Worm (Caenorhabditis elegans) whole organism, young adult: ENCODE data around the gene rpt-3.

Experiments
- B0019.2 ChIP-seq: fragments of 200-800 bp; sonication (Bioruptor generic); conservative IDR thresholded peaks from 2 replicates; pipeline ENCODE4 v1.3.6; 2022; ENCODE audit warnings: missing genetic modification reagents, missing genetic modification characterization, missing compliant biosample characterization
- B0336.3 ChIP-seq: fragments of 200-800 bp; sonication (Bioruptor generic); IDR thresholded peaks from 2 replicates; pipeline ENCODE4 v1.3.6; 2022; ENCODE audit warnings: missing genetic modification characterization, missing compliant biosample characterization
- C17E4.6 ChIP-seq: fragments of 200-800 bp; sonication (Bioruptor generic); IDR thresholded peaks from 2 replicates; pipeline ENCODE4 v1.3.6; 2022; ENCODE audit warnings: missing genetic modification reagents, missing genetic modification characterization, missing compliant biosample characterization
- K11D2.4 ChIP-seq: fragments of 200-800 bp; sonication (Bioruptor generic); IDR thresholded peaks from 2 replicates; pipeline ENCODE4 v1.3.6; 2022; ENCODE audit warnings: missing genetic modification reagents, missing genetic modification characterization, missing compliant biosample characterization
- K12H6.12 ChIP-seq: fragments of 200-800 bp; sonication (Bioruptor generic); optimal IDR thresholded peaks from 2 replicates; lab custom pipeline; 2018; ENCODE audit warnings: mild to moderate bottlenecking, missing genetic modification characterization, missing compliant biosample characterization
- Y53G8AR.9 ChIP-seq: fragments of 200-800 bp; sonication (Bioruptor generic); conservative IDR thresholded peaks from 2 replicates; pipeline ENCODE4 v1.3.6; 2022; ENCODE audit warnings: missing genetic modification reagents, missing genetic modification characterization, missing compliant biosample characterization
- Y56A3A.18 ChIP-seq: fragments of 200-800 bp; sonication (Bioruptor generic); IDR thresholded peaks from 2 replicates; pipeline ENCODE4 v1.3.6; 2022; ENCODE audit warnings: missing genetic modification reagents, missing genetic modification characterization, missing compliant biosample characterization
- Y67H2A.10 ChIP-seq: fragments of 200-800 bp; sonication (Bioruptor generic); conservative IDR thresholded peaks from 2 replicates; pipeline ENCODE4 v1.3.6; 2022; ENCODE audit warnings: missing genetic modification reagents, missing genetic modification characterization, missing compliant biosample characterization
- ZK185.1 ChIP-seq: sonication (generic microtip); optimal IDR thresholded peaks from 2 replicates; lab custom pipeline; 2016; ENCODE audit warnings: mild to moderate bottlenecking, missing genetic modification characterization, missing compliant biosample characterization; ENCODE audit not compliant: poor library complexity, severe bottlenecking
- aptf-3 ChIP-seq: fragments of 200-800 bp; sonication (Bioruptor generic); IDR thresholded peaks from 2 replicates; pipeline ENCODE4 v1.3.6; 2022; ENCODE audit warnings: missing genetic modification characterization, missing compliant biosample characterization
- atf-7 ChIP-seq: sonication (generic microtip); optimal IDR thresholded peaks from 2 replicates; lab custom pipeline; 2017; ENCODE audit warnings: mild to moderate bottlenecking, missing genetic modification characterization, missing compliant biosample characterization
- athp-1 ChIP-seq: sonication (generic microtip); optimal IDR thresholded peaks from 2 replicates; lab custom pipeline; 2017; ENCODE audit warnings: mild to moderate bottlenecking, missing genetic modification characterization, missing compliant biosample characterization
- bed-2 ChIP-seq: fragments of 200-800 bp; sonication (Bioruptor generic); IDR thresholded peaks from 2 replicates; pipeline ENCODE4 v1.3.6; 2022; ENCODE audit warnings: missing genetic modification reagents, missing genetic modification characterization, missing compliant biosample characterization
- ccch-3 ChIP-seq: fragments of 200-800 bp; sonication (Bioruptor generic); optimal IDR thresholded peaks from 2 replicates; lab custom pipeline; 2018; ENCODE audit warnings: mild to moderate bottlenecking, missing genetic modification characterization, missing compliant biosample characterization
- cebp-2 ChIP-seq: fragments of 200-800 bp; sonication (Bioruptor generic); IDR thresholded peaks from 2 replicates; pipeline ENCODE4 v1.3.6; 2022; ENCODE audit warnings: missing genetic modification characterization, missing compliant biosample characterization
- chd-7 ChIP-seq: sonication (generic microtip); optimal IDR thresholded peaks from 2 replicates; lab custom pipeline; 2016; ENCODE audit warnings: mild to moderate bottlenecking, missing genetic modification characterization, moderate library complexity, missing compliant biosample characterization
- egl-18 ChIP-seq: fragments of 200-800 bp; sonication (Bioruptor generic); IDR thresholded peaks from 2 replicates; pipeline ENCODE4 v1.3.6; 2022; ENCODE audit warnings: missing genetic modification reagents, missing genetic modification characterization, missing compliant biosample characterization
- him-1 ChIP-seq: sonication (generic microtip); optimal IDR thresholded peaks from 2 replicates; lab custom pipeline; 2016; ENCODE audit warnings: missing genotype, missing genetic modification reagents, missing genetic modification characterization, missing compliant biosample characterization
- hlh-26 ChIP-seq: fragments of 200-800 bp; sonication (Bioruptor generic); conservative IDR thresholded peaks from 2 replicates; pipeline ENCODE4 v1.3.6; 2022; ENCODE audit warnings: missing genetic modification reagents, missing genetic modification characterization, missing compliant biosample characterization
- hrde-1 ChIP-seq: sonication (generic microtip); optimal IDR thresholded peaks from 2 replicates; lab custom pipeline; 2016; ENCODE audit warnings: missing genetic modification characterization, mild to moderate bottlenecking, missing compliant biosample characterization, moderate library complexity, missing genotype, missing genetic modification reagents, borderline replicate concordance
- lag-1 ChIP-seq: fragments of 200-800 bp; sonication (Bioruptor generic); IDR thresholded peaks from 2 replicates; pipeline ENCODE4 v1.3.6; 2022; ENCODE audit warnings: missing genetic modification reagents, missing genetic modification characterization, missing compliant biosample characterization
- lin-26 ChIP-seq: fragments of 200-800 bp; sonication (Bioruptor generic); IDR thresholded peaks from 2 replicates; pipeline ENCODE4 v1.3.6; 2022; ENCODE audit warnings: missing genetic modification reagents, missing genetic modification characterization, missing compliant biosample characterization
- lin-35 ChIP-seq, 3 experiments: fragments of 150-350 bp in 2 of 3; sonication (generic microtip) in 1 of 3; optimal IDR thresholded peaks; 2 replicates each; lab custom pipeline; 2014 to 2018; ENCODE audit warnings: missing biosample characterization in 3 of 3, missing genetic modification characterization in 3 of 3, missing genetic modification reagents in 3 of 3
- lin-54 ChIP-seq: fragments of 200-800 bp; sonication (Bioruptor generic); optimal IDR thresholded peaks from 2 replicates; lab custom pipeline; 2018; ENCODE audit warnings: mild to moderate bottlenecking, missing genetic modification characterization, missing compliant biosample characterization
- lsl-1 ChIP-seq: fragments of 200-800 bp; sonication (Bioruptor generic); optimal IDR thresholded peaks from 2 replicates; lab custom pipeline; 2018; ENCODE audit warnings: mild to moderate bottlenecking, missing genetic modification characterization, moderate library complexity, missing compliant biosample characterization
- lsy-27 ChIP-seq: sonication (generic microtip); optimal IDR thresholded peaks from 2 replicates; lab custom pipeline; 2017; ENCODE audit warnings: missing genetic modification characterization, mild to moderate bottlenecking, missing compliant biosample characterization, antibody characterized with exemption, missing genotype, borderline replicate concordance; ENCODE audit not compliant: insufficient read depth
- madf-3 ChIP-seq: fragments of 200-800 bp; sonication (Bioruptor generic); IDR thresholded peaks from 2 replicates; pipeline ENCODE4 v1.3.6; 2022; ENCODE audit warnings: missing genetic modification reagents, missing genetic modification characterization, missing compliant biosample characterization
- madf-8 ChIP-seq: fragments of 200-800 bp; sonication (Bioruptor generic); conservative IDR thresholded peaks from 2 replicates; pipeline ENCODE4 v1.3.6; 2022; ENCODE audit warnings: missing genetic modification reagents, missing genetic modification characterization, missing compliant biosample characterization
- mes-4 ChIP-seq: sonication (generic microtip); optimal IDR thresholded peaks from 2 replicates; lab custom pipeline; 2016; ENCODE audit warnings: missing genotype, missing genetic modification characterization, missing compliant biosample characterization
- nhr-27 ChIP-seq: fragments of 200-800 bp; sonication (Bioruptor generic); optimal IDR thresholded peaks from 2 replicates; lab custom pipeline; 2018; ENCODE audit warnings: mild to moderate bottlenecking, missing genetic modification characterization, moderate library complexity, missing compliant biosample characterization
- pha-4 ChIP-seq: fragments of 150-350 bp; sonication (generic microtip); optimal IDR thresholded peaks from 2 replicates; lab custom pipeline; 2014; ENCODE audit warnings: missing biosample characterization, missing genetic modification reagents, missing genetic modification characterization
- rcor-1 ChIP-seq: fragments of 200-800 bp; sonication (Bioruptor generic); IDR thresholded peaks from 2 replicates; pipeline ENCODE4 v1.3.6; 2022; ENCODE audit warnings: missing genetic modification reagents, missing genetic modification characterization, missing compliant biosample characterization
- repo-1 ChIP-seq: sonication (generic microtip); optimal IDR thresholded peaks from 2 replicates; lab custom pipeline; 2017; ENCODE audit warnings: mild to moderate bottlenecking, missing genetic modification characterization, missing compliant biosample characterization
- snpc-3.4 ChIP-seq: sonication (generic microtip); optimal IDR thresholded peaks from 2 replicates; lab custom pipeline; 2017; ENCODE audit warnings: missing genetic modification characterization, mild to moderate bottlenecking, missing compliant biosample characterization, antibody characterized with exemption, moderate library complexity, missing genotype, missing genetic modification reagents
- snpc-4 ChIP-seq, 5 experiments: fragments of 150-350 bp in 1 of 5; sonication (generic microtip) in 4 of 5; optimal IDR thresholded peaks; 2 replicates each; lab custom pipeline; 2014 to 2018; ENCODE audit warnings: missing genetic modification characterization in 5 of 5, missing biosample characterization in 3 of 5, antibody characterized with exemption in 2 of 5, mild to moderate bottlenecking in 2 of 5, missing compliant biosample characterization in 2 of 5, missing genotype in 2 of 5, moderate library complexity in 2 of 5, missing genetic modification reagents in 1 of 5
- somi-1 ChIP-seq: fragments of 200-800 bp; sonication (Bioruptor generic); optimal IDR thresholded peaks from 2 replicates; lab custom pipeline; 2018; ENCODE audit warnings: mild to moderate bottlenecking, missing genetic modification characterization, missing compliant biosample characterization
- sptf-2 ChIP-seq: fragments of 200-800 bp; sonication (Bioruptor generic); optimal IDR thresholded peaks from 2 replicates; lab custom pipeline; 2018; ENCODE audit warnings: mild to moderate bottlenecking, missing genetic modification characterization, missing compliant biosample characterization
- tbp1 ChIP-seq: fragments of 200-800 bp; sonication (Bioruptor generic); optimal IDR thresholded peaks from 2 replicates; lab custom pipeline; 2018; ENCODE audit warnings: mild to moderate bottlenecking, missing genetic modification characterization, missing compliant biosample characterization
- unc-130 ChIP-seq: sonication (generic microtip); optimal IDR thresholded peaks from 2 replicates; lab custom pipeline; 2016; ENCODE audit warnings: missing genetic modification reagents, missing genetic modification characterization, missing compliant biosample characterization
- xnd-1 ChIP-seq: sonication (generic microtip); optimal IDR thresholded peaks from 2 replicates; lab custom pipeline; 2016; ENCODE audit warnings: missing genotype, missing genetic modification reagents, missing genetic modification characterization, missing compliant biosample characterization
- zim-3 ChIP-seq: sonication (generic microtip); optimal IDR thresholded peaks from 2 replicates; lab custom pipeline; 2017; ENCODE audit warnings: mild to moderate bottlenecking, missing genetic modification characterization, moderate library complexity, missing compliant biosample characterization
- ztf-25 ChIP-seq: fragments of 200-800 bp; sonication (Bioruptor generic); IDR thresholded peaks from 2 replicates; pipeline ENCODE4 v1.3.6; 2022; ENCODE audit warnings: missing genetic modification reagents, missing genetic modification characterization, missing compliant biosample characterization
- ztf-26 ChIP-seq: sonication (generic microtip); optimal IDR thresholded peaks from 2 replicates; lab custom pipeline; 2017; ENCODE audit warnings: missing genetic modification characterization, missing compliant biosample characterization

rpt-3 gene

DNA sequence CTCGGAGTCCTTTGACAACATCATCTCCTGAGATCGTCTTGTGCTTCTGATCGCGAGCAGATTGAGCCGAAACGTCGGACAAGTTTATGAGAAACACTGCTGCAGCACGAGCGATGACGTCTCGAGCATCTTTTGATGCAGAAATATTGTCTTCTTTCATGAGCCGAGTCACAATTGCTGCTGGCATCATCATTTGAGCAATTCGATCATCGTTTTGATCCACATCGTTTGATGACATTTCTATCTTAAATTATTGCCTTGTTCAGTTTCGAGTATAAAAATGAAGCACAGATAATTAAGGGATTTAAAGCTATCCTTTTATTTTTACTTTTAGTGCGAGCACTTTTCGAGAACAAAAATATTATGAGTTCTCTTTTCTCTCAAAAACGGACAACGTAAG, 27.0 kb upstream of the rpt-3 start, which contains the start of gene T26A5.8 (continued):
- TF ChIP-seq tbp1 (GFP tag; lab: Kevin White, UChicago) (peak; percentile 23), xnd-1 (tag; lab: Kevin White, UChicago) (no peak), lin-26 (0 out of 2 replicates have a peak, but pooled peaks have one; percentile 56), snpc-3.4 (tag; lab: Kevin White, UChicago) (peak; percentile 73), ZK185.1 (tag; lab: Kevin White, UChicago) (peak; percentile 1), pha-4 (tag; lab: Kevin White, UChicago) (no peak), zim-3 (peak; percentile 50), hrde-1 (tag; lab: Kevin White, UChicago) (peak; percentile 82), Y56A3A.18 (peak; percentile 36; the same call in 1 of the 2 replicates), mes-4 (tag; lab: Kevin White, UChicago) (no peak), egl-18 (GFP tag; lab: Robert Waterston, UW) (0 out of 2 replicates have a peak, but pooled peaks have one; percentile 42), repo-1 (tag; lab: Kevin White, UChicago) (peak; percentile 44), ccch-3 (no peak), nhr-27 (no peak), sptf-2 (GFP tag; lab: Kevin White, UChicago) (no peak), madf-3 (peak; percentile 74; the same call in 1 of the 2 replicates), lin-54 (GFP tag; lab: Kevin White, UChicago) (peak; percentile 63), B0019.2 (GFP tag; lab: Robert Waterston, UW) (no peak), hlh-26 (GFP tag; lab: Robert Waterston, UW) (no peak), atf-7 (tag; lab: Kevin White, UChicago) (peak; percentile 33), ztf-26 (tag; lab: Kevin White, UChicago) (peak; percentile 13)
- TF ChIP-seq, all 124 proteins: peak for 43

DNA sequence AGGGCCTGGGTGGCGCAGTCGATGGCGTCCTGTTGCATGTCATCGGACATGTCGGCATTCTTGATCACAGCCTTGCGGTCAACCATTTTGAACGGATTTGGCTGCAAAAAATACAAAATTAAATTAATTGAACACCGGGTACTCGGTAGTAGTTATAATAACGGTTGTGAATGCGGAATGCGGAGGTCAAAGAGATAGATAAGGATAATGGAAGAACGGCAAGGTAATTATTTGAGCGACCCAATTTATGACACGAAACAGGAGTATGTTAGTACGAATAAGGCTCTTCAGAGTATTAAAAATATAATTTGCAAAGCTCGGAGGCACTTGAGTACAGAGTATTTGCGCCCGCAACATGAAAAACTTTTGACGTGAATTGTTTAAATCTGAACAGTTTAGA, 25.9 kb upstream of the rpt-3 start, which contains the start of gene dlc-1:
TSS of gene dlc-1 (minus strand) at position 101 of the 400 bp plus-strand sequence.
- TF ChIP-seq ztf-25 (GFP tag; lab: Robert Waterston, UW) (no peak), hrde-1 (tag; lab: Kevin White, UChicago) (no peak), Y53G8AR.9 (GFP tag; lab: Robert Waterston, UW) (0 out of 2 replicates have a peak, but pooled peaks have one; percentile 15)

DNA sequence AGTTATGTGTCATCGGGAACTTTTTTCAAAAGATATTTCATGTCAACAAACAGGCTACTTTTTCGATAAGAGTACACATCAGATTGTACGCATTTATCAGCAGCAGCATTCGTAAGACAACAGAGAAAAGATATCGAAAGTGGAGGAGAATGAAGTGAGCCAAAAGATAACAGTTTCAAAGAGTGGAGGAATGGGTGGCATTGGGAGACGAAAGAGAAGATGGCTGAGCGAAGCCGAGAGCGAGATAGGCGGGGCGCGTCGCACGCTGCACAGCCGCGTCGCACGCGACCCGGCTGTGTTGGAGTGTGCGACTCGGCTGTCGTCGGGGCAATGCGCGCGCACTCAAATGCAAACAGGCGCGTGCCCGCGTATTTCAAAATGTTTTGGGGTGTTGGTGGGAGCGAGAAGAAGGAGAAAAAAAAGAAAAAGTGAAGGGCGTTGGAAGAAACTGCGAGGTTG, 25.5 kb upstream of the rpt-3 start:
- TF ChIP-seq athp-1 = peak; percentile 80
- peak; percentile 90 for TF ChIP-seq ztf-26 (tag; lab: Kevin White, UChicago)
- TF ChIP-seq ZK185.1 (tag; lab: Kevin White, UChicago) = peak; percentile 30
- peak; percentile 98 for TF ChIP-seq B0336.3 (GFP tag; lab: Robert Waterston, UW)
- no peak for TF ChIP-seq ccch-3
- TF ChIP-seq unc-130 (GFP tag; lab: Kevin White, UChicago) = no peak
- no peak for TF ChIP-seq egl-18 (GFP tag; lab: Robert Waterston, UW)
- TF ChIP-seq somi-1 (GFP tag; lab: Kevin White, UChicago) = peak; percentile 77
- TF ChIP-seq lsl-1 (GFP tag; lab: Kevin White, UChicago) = peak; percentile 66
- 0 out of 2 replicates have a peak, but pooled peaks have one; percentile 17 for TF ChIP-seq B0019.2 (GFP tag; lab: Robert Waterston, UW)
- TF ChIP-seq K12H6.12 = peak; percentile 86
- no peak for TF ChIP-seq bed-2 (GFP tag; lab: Robert Waterston, UW)
- peak; percentile 94 for TF ChIP-seq chd-7 (tag; lab: Kevin White, UChicago)
- TF ChIP-seq snpc-4 (GFP tag; optimal IDR thresholded peaks at IDR 0.05; lab: Kevin White, UChicago) = no peak
- peak in 3 of 4 experiments; percentile 66 to 69 (median 67) for TF ChIP-seq snpc-4 (tag; optimal IDR thresholded peaks at IDR 0.05; lab: Kevin White, UChicago)
- peak; percentile 83 for TF ChIP-seq Y67H2A.10
- TF ChIP-seq madf-8 (GFP tag; lab: Robert Waterston, UW) = peak; percentile 73
- TF ChIP-seq lin-35 (GFP tag; optimal IDR thresholded peaks at IDR 0.05; lab: Kevin White, UChicago) = peak in 1 of 3 experiments; percentile 79
- TF ChIP-seq rcor-1 = peak; percentile 63
- no peak for TF ChIP-seq lag-1 (GFP tag; lab: Robert Waterston, UW)
- no peak for TF ChIP-seq him-1 (tag; lab: Kevin White, UChicago)
- TF ChIP-seq aptf-3 (GFP tag; lab: Robert Waterston, UW) = peak; percentile 70; the same call in 1 of the 2 replicates
- 0 out of 2 replicates have a peak, but pooled peaks have one; percentile 78 for TF ChIP-seq cebp-2 (GFP tag; lab: Robert Waterston, UW)
- TF ChIP-seq C17E4.6 (GFP tag; lab: Robert Waterston, UW) = peak; percentile 88
- TF ChIP-seq lsy-27 (tag; lab: Kevin White, UChicago) = no peak
- TF ChIP-seq K11D2.4 (GFP tag; lab: Robert Waterston, UW) = peak; percentile 86
